Worm (Caenorhabditis elegans): Measurements from ENCODE around the gene Y49E10.30.
A peak's percentile ranks its signal among the peaks of the same experiment; 100 is the strongest.
"Not testable (repeated sequence)": the region's sequence is repeated elsewhere in the genome, so short reads cannot be mapped to it uniquely, and the experiment has no call there.

Y49E10.30 gene

DNA sequence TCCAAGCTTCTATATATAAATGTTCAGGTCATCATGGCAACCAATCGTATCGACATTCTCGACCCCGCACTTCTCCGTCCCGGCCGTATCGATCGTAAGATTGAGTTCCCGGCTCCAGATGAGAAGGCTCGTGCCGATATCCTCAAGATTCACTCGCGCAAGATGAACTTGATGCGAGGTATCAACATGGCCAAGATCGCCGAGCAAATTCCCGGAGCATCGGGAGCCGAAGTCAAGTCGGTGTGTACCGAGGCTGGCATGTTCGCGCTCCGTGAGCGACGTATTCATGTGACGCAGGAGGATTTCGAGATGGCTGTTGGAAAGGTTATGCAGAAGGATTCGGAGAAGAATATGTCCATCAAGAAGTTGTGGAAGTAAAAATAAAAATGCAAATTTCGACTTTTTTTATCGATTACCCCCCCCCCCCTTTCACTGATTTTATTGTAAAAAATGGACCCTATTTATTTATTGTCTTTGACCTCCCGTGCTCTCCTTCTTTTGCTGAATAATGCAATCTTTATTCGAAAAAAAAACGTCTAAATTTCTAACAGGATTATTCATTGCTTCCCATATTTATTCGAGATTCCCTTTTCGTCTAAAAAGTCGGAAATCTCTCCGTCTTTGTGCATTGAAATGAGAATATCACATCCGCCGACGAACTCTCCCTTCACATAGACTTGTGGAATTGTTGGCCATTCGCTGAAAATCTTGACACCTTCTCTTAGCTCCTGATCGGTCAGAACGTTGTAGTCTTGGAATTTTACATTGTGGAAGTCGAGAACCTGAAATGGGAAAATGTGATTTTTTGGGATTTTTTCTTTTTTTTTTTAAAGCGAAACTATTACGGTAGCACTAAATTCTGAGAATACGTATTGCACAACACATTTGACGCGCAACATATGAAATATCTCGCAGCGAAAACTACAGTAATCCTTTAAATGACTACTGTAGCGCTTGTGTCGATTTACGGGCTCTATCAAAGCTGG is 14.3 kb upstream of the Y49E10.30 start:
- no peak for TF ChIP-seq him-1 (tag; optimal IDR thresholded peaks at IDR 0.05)
- no peak for TF ChIP-seq dao-5 (tag; optimal IDR thresholded peaks at IDR 0.05)
- no peak for TF ChIP-seq W03F9.2 (tag; optimal IDR thresholded peaks at IDR 0.05)

DNA sequence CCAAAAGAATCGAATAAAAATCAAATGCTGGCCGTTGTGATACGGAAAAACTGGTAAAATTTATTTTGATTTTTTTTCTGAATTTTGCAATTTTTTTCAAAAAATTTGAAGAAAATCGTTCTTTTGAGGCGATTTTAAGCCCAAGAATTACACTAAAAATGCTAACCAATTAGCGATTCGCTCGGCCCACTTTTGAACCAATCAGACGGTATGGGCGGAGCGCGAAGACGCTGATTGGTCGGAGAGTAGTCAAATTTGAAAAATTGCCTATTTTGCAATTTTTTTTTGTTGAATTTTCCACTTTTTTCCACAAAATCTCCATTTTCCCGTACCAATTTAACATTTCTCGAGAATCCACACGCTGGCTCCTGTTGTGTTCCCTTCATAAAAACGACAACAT is 13.4 kb upstream of the Y49E10.30 start:
- TF ChIP-seq dao-5 (tag; optimal IDR thresholded peaks at IDR 0.05) (no peak), him-1 (tag; optimal IDR thresholded peaks at IDR 0.05) (no peak), W03F9.2 (tag; optimal IDR thresholded peaks at IDR 0.05) (no peak)

DNA sequence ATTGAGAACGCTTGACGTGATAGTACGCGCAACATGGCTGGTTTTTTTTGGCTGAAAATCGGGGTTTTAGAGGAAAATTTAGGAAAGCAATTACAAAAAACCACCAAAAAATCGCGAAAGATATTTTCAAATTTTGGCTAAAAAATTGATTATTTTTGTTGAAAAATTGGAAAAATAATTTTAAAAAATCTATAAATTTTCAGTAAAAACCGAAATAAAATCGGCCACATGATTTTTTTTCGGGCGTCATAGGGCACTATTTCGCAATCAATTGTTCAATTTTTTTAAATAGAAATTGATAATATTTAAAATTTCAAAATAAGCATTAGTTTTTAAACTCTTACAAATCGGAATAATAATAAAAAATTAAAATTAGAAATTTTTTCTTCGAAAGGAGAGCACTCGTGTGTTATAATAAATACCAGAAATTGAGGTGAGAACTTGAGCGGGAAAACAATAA is 12.9 kb upstream of the Y49E10.30 start, which contains the start of gene glrx-5:
Gene glrx-5, minus strand, starts transcription at position 51 of the 460 bp plus-strand sequence.
- no peak for TF ChIP-seq dao-5 (tag; optimal IDR thresholded peaks at IDR 0.05)
- no peak for TF ChIP-seq him-1 (tag; optimal IDR thresholded peaks at IDR 0.05)
- no peak for TF ChIP-seq W03F9.2 (tag; optimal IDR thresholded peaks at IDR 0.05)

DNA sequence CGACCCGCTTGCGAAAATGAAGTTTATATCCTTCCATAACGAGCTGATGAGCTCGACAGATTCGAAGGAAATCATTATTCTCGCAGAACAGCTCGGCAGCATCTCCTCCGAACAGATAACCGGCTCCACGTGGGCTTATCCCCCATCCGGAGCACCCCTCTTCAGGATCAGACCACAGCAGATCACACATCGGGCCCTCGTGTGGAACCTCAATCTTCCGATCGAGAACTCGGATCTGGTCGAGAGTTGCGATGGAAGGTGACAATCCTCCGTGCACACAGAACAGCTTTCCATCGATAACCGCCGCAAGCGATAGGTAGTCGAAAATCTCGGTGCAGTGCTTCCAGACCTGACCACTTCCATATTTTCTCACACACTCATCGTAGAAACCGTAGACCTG is 11.1 kb upstream of the Y49E10.30 start:
- TF ChIP-seq W03F9.2 (tag; optimal IDR thresholded peaks at IDR 0.05): no peak
- TF ChIP-seq dao-5 (tag; optimal IDR thresholded peaks at IDR 0.05): no peak
- no peak for TF ChIP-seq him-1 (tag; optimal IDR thresholded peaks at IDR 0.05)

DNA sequence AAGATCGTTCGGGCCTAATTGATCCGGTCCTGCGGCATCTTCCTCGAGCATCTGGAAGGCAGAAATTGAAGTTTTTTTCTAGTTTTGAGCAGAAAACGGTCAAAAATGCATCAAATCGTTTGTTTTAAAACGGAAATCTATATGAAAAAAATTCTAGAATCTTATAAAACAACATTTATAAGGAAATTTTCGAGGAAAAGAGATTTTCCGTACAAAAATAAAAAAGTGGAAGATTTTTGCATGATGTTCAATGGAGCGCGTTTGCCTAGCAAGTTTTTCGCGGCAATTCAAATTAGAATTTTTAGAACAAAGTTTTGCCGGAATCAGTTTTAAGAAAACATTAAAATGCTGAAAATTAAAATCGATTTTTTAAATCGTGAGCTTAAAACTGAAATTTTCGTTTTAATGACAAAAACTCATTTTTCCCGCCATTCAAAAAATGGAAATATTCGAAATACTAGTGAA is 9.5 kb upstream of the Y49E10.30 start, which contains the start of gene pph-4.2:
Gene pph-4.2, minus strand, starts transcription at position 51 of the 465 bp plus-strand sequence.
- TF ChIP-seq W03F9.2 (tag; optimal IDR thresholded peaks at IDR 0.05) (peak; percentile 9), him-1 (tag; optimal IDR thresholded peaks at IDR 0.05) (no peak)

DNA sequence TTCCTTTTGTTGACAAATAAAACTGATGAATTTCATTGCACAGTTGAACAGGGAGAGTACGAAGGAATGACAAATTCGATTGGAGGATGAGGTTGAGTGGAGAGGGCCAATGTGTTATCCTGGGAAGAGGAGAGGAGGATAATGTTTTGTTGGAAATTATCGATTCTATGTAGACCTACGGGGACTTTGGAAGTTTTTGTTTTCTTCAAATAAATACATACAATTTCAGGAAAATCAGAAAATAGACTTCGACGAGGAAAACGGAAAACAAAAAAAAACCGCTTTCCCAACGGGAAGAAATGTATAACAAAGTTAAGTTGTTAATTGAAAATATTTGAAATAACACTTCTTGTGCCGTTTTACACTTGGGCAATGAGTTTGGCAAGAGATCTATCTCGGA is 3.0 kb upstream of the Y49E10.30 start, which contains the start of gene Y49E10.4:
Gene Y49E10.4, minus strand, starts transcription at position 101 of the 400 bp plus-strand sequence.
- TF ChIP-seq W03F9.2, dao-5, him-1 (tag; optimal IDR thresholded peaks at IDR 0.05): not testable (repeated sequence)

DNA sequence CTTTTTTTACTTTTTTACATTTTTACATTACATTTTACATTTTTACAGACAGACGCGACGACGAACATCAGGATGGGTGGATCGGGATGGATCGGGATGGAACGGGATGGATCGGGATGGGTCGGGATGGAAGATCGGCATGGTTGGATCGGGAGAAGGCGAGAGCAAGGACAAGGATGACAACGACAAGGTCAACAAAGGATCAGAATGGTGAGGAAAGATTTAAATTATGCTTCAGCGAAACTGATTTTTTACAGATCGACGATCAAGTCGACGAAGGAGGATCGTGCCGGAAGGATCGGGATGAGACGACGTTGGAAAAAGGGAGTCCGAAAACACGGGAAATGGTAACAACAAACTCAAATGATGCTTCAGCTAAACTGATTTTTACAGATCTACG is 1.4 kb downstream of the Y49E10.30 start:
- TF ChIP-seq him-1 (tag; optimal IDR thresholded peaks at IDR 0.05): no peak
- TF ChIP-seq W03F9.2 (tag; optimal IDR thresholded peaks at IDR 0.05): no peak
- TF ChIP-seq dao-5 (tag; optimal IDR thresholded peaks at IDR 0.05): no peak

DNA sequence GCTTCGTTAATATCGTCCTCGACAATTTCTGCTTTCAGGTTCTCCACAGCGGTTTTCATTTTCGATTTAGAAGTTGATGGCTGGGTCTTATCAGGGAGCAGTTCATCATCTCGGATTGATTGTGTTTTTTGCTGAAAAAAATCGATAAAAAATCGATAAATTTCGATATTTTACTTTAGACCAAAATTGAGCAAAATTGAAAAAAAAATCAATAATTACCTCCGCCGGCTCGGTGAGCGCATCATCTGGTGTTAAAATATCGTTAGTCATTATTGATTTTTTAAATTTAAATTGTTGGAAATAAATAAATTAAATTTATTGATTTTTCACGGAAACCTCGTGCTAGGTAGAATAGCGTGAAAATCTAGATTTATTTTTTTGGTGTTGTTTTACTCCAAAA is 8.4 kb downstream of the Y49E10.30 start, which contains the start of gene Y49E10.10:
Gene Y49E10.10, plus strand, starts transcription at position 381 of the 400 bp plus-strand sequence.
- TF ChIP-seq him-1 (tag; optimal IDR thresholded peaks at IDR 0.05) (no peak), dao-5 (tag; optimal IDR thresholded peaks at IDR 0.05) (no peak), W03F9.2 (tag; optimal IDR thresholded peaks at IDR 0.05) (no peak)

DNA sequence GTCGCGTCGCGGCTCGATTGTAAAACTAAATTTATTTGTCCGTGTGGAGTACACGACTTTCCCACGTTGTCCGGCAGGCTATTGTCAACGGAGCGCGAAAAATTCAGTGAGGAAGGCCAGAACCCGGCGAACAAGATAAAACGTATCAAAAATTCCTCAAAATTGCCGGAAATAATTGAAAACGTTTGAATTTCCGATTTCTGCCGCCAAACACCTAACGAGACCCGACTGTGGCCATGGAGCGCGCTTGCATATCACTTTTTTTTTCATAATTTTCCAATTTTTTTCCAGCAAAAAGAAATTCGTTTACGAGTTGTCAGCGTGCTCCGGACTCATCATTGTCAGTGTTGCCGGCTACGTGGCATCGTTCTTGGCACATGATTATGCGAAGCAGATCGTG is 11.8 kb downstream of the Y49E10.30 start:
- TF ChIP-seq W03F9.2 (tag; optimal IDR thresholded peaks at IDR 0.05): no peak
- TF ChIP-seq dao-5 (tag; optimal IDR thresholded peaks at IDR 0.05): no peak
- TF ChIP-seq him-1 (tag; optimal IDR thresholded peaks at IDR 0.05): no peak

DNA sequence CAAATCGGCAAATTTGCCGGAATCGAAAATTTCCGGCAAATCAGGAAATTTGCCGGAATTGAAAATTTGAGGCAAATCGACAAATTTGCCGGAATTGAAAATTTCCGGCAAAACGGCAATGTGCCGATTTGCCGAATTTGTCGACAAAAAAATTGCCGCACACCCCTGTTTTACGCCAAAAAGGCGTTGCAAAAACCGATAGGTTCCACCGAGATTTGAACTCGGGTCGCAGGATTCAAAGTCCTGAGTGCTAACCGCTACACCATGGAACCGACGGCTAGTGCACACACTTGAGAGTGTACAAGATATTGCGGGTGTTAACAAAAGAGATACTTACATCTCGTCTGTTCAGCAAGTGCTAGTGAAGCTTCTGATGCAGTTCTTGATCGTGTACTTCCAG is 13.0 kb downstream of the Y49E10.30 start:
- TF ChIP-seq him-1 (tag; optimal IDR thresholded peaks at IDR 0.05) (no peak), W03F9.2 (tag; optimal IDR thresholded peaks at IDR 0.05) (no peak), dao-5 (tag; optimal IDR thresholded peaks at IDR 0.05) (no peak)

DNA sequence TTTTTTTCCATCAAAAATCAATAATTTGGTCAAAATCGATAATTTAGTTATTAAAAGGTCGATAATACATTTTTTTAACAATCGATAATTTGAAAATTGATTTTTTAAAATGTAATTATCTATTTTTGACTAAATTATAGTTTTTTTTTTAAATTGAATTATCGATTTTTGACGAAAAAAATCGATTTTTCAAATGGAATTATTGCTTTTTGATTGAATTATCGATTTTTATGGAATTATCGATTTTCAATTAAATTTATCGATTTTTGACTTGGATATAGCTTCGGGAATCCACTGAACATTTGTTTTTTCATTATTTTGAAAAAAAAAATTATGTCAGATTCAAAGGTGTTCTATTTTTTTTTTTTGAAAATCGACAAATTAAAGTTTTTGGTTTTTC is 23.6 kb downstream of the Y49E10.30 start:
- TF ChIP-seq W03F9.2 (tag; optimal IDR thresholded peaks at IDR 0.05): no peak
- no peak for TF ChIP-seq dao-5 (tag; optimal IDR thresholded peaks at IDR 0.05)
- TF ChIP-seq him-1 (tag; optimal IDR thresholded peaks at IDR 0.05): no peak

DNA sequence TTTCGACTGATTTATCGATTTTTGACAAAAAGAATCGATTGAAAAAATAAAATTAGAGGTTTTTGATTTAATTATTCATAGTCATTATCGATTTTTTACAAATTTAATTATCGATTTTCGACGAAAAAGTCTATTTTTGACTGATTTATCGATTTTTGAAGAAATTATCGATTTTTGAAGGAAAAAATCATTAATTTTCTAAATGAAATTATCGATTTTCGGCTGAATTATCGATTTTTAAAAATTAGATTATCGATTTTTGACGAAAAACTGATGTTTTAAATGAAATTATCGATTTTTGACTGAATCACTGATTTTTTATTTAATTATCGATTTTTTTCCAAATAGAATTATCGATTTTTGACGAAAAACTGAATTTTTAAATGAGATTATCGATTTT is 24.4 kb downstream of the Y49E10.30 start:
- no peak for TF ChIP-seq dao-5 (tag; optimal IDR thresholded peaks at IDR 0.05)
- no peak for TF ChIP-seq him-1 (tag; optimal IDR thresholded peaks at IDR 0.05)
- no peak for TF ChIP-seq W03F9.2 (tag; optimal IDR thresholded peaks at IDR 0.05)

DNA sequence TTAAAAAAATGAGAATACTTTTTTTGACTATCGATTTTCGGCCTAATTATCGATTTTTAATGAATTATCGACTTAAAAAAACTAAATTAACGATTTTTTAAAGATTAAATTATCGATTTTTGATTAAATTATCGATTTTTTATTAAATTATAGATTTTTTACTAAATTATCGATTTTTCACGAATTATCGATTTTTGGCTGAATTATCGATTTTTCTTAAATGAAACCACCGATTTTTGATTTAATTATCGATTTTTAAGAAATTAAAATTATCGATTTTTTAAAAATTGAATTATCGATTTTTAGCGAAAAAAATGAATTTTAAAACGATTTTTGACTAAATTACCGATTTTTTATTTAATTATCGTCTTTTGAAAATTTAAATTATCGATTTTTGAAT is 25.0 kb downstream of the Y49E10.30 start:
- TF ChIP-seq W03F9.2 (tag; optimal IDR thresholded peaks at IDR 0.05) (no peak), dao-5 (tag; optimal IDR thresholded peaks at IDR 0.05) (no peak), him-1 (tag; optimal IDR thresholded peaks at IDR 0.05) (no peak)

DNA sequence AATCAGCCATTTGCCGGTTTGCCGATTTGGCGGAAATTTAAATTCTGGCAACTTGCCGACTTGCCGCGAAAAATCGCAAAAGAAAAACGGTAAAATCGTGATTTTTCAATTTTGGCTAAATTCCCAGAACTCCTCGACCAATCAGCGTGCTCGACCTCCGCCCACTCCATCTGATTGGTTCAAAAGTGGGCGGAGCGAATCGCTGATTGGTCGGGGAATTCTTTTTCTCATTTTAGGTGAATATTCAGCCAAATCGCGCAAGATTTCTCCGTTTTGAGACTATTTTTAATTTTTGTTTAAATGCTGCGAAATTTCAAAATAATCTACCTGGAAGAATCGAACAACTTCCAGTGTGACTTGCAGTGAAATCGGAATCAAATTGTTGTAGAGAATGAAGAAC is 27.8 kb downstream of the Y49E10.30 start:
- TF ChIP-seq him-1 (tag; optimal IDR thresholded peaks at IDR 0.05): no peak
- no peak for TF ChIP-seq dao-5 (tag; optimal IDR thresholded peaks at IDR 0.05)
- no peak for TF ChIP-seq W03F9.2 (tag; optimal IDR thresholded peaks at IDR 0.05)

Data from whole organism, L4/young adult.